Worm (Caenorhabditis elegans): Measurements from ENCODE around the gene htp-2.
A peak's percentile ranks its signal among the peaks of the same experiment; 100 is the strongest.

DNA sequence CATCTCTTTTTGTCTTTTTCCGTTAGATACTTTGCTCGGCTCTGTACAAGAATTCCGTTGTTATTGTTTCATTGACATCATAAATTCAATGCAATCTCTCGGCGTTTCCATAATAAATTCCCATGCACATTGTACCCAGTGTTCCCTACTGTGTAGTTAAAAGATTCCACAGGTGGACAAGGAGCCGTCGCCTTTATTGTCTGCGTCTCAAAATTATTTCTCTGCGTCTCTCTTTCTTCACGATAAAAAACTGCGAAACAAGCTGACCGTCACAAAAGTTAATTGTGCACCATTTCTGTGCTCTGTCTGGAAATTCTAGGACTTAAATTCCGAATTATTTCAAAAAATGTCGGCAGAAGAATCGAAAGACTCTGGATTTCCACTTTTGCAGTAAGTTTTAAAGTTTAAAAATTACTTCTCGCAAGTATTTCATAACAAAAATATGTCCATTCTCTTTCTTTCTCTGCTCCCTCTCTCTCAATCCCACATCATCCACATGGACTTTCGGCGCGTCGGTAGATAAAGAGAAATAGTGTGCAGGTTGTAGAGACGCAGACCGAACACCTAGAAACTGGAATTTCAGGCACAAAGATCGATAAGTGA lies 22.8 kb downstream of the htp-2 start:
- no peak for TF ChIP-seq zag-1 (tag; optimal IDR thresholded peaks at IDR 0.05)
- TF ChIP-seq pqm-1 (tag; optimal IDR thresholded peaks at IDR 0.05), result peak; percentile 52
- no peak for TF ChIP-seq ztf-4 (tag; optimal IDR thresholded peaks at IDR 0.05)
